Fruit fly (Drosophila melanogaster) whole organism, pupa: Measurements from ENCODE around the gene CG14384.

Experiments used
- CG10348 ChIP-seq: fragments of 200-800 bp; sonication (Bioruptor generic); IDR thresholded peaks from 2 replicates; pipeline ENCODE4 v1.3.6; 2022; ENCODE audit warnings: missing biosample characterization, missing genetic modification characterization
- CG12605 ChIP-seq: fragments of 200-800 bp; sonication (Bioruptor generic); IDR thresholded peaks from 2 replicates; pipeline ENCODE4 v1.3.6; 2022; ENCODE audit warnings: missing biosample characterization, missing genetic modification characterization
- CG13204 ChIP-seq: fragments of 200-800 bp; sonication (Bioruptor generic); optimal IDR thresholded peaks from 2 replicates; lab custom pipeline; 2018; ENCODE audit warnings: missing biosample characterization, mild to moderate bottlenecking, missing genetic modification characterization, moderate library complexity
- CG14655 ChIP-seq: fragments of 200-800 bp; sonication (Bioruptor generic); optimal IDR thresholded peaks from 3 replicates; lab custom pipeline; 2017; ENCODE audit warnings: mild to moderate bottlenecking, missing biosample characterization, missing genetic modification reagents, missing genetic modification characterization
- CG15710 ChIP-seq: fragments of 200-800 bp; sonication (Bioruptor generic); optimal IDR thresholded peaks from 2 replicates; lab custom pipeline; 2018; ENCODE audit warnings: missing biosample characterization, mild to moderate bottlenecking, missing genetic modification characterization, moderate library complexity
- CG17806 ChIP-seq: fragments of 200-800 bp; sonication (Bioruptor generic); optimal IDR thresholded peaks from 2 replicates; lab custom pipeline; 2018; ENCODE audit warnings: missing biosample characterization, mild to moderate bottlenecking, missing genetic modification characterization, moderate library complexity
- CG32121 ChIP-seq: fragments of 200-800 bp; sonication (Bioruptor generic); IDR thresholded peaks from 2 replicates; pipeline ENCODE4 v1.3.6; 2022; ENCODE audit warnings: missing biosample characterization, missing genetic modification characterization
- CG34367 ChIP-seq: fragments of 200-800 bp; sonication (Bioruptor generic); optimal IDR thresholded peaks from 2 replicates; lab custom pipeline; 2018; ENCODE audit warnings: missing biosample characterization, mild to moderate bottlenecking, missing genetic modification characterization
- CG4496 ChIP-seq: fragments of 200-800 bp; sonication (Bioruptor generic); IDR thresholded peaks from 3 replicates; pipeline ENCODE4 v1.3.6; 2022; ENCODE audit warnings: missing biosample characterization, missing genetic modification characterization
- CG8159 ChIP-seq: fragments of 200-800 bp; sonication (Bioruptor generic); optimal IDR thresholded peaks from 3 replicates; lab custom pipeline; 2018; ENCODE audit warnings: missing biosample characterization, mild to moderate bottlenecking, missing genetic modification characterization, moderate library complexity
- CG8301 ChIP-seq: fragments of 200-800 bp; sonication (Bioruptor generic); optimal IDR thresholded peaks from 2 replicates; lab custom pipeline; 2018; ENCODE audit warnings: missing biosample characterization, mild to moderate bottlenecking, missing genetic modification characterization
- CG9948 ChIP-seq: fragments of 200-800 bp; sonication (Bioruptor generic); optimal IDR thresholded peaks from 2 replicates; lab custom pipeline; 2018; ENCODE audit warnings: missing biosample characterization, mild to moderate bottlenecking, missing genetic modification characterization, moderate library complexity
- D1 ChIP-seq: fragments of 200-800 bp; sonication (Bioruptor generic); optimal IDR thresholded peaks from 2 replicates; lab custom pipeline; 2018; ENCODE audit warnings: missing biosample characterization, mild to moderate bottlenecking, missing genetic modification characterization, moderate library complexity
- EcR ChIP-seq: fragments of 200-800 bp; sonication (Bioruptor generic); optimal IDR thresholded peaks from 3 replicates; lab custom pipeline; 2019; ENCODE audit warnings: missing biosample characterization, missing genetic modification characterization, mild to moderate bottlenecking, moderate library complexity, missing genetic modification reagents
- Ets98B ChIP-seq: fragments of 200-800 bp; sonication (Bioruptor generic); IDR thresholded peaks from 2 replicates; pipeline ENCODE4 v1.3.6; 2022; ENCODE audit warnings: missing biosample characterization, missing genetic modification characterization
- Pif1A ChIP-seq: fragments of 200-800 bp; sonication (Bioruptor generic); optimal IDR thresholded peaks from 3 replicates; lab custom pipeline; 2016; ENCODE audit warnings: missing biosample characterization, missing genetic modification characterization
- Pif1B ChIP-seq: fragments of 200-800 bp; sonication (Bioruptor generic); optimal IDR thresholded peaks from 3 replicates; lab custom pipeline; 2016; ENCODE audit warnings: missing biosample characterization, missing genetic modification characterization
- Snoo ChIP-seq: fragments of 200-800 bp; sonication (Bioruptor generic); optimal IDR thresholded peaks from 3 replicates; lab custom pipeline; 2017; ENCODE audit warnings: missing biosample characterization, mild to moderate bottlenecking, missing genetic modification characterization, inconsistent platforms
- fd96Ca ChIP-seq: fragments of 200-800 bp; sonication (Bioruptor generic); IDR thresholded peaks from 3 replicates; pipeline ENCODE4 v1.3.6; 2022; ENCODE audit warnings: missing biosample characterization, missing genetic modification characterization
- gl ChIP-seq: fragments of 200-800 bp; sonication (Bioruptor generic); optimal IDR thresholded peaks from 2 replicates; lab custom pipeline; 2018; ENCODE audit warnings: missing biosample characterization, mild to moderate bottlenecking, missing genetic modification characterization
- rn ChIP-seq: fragments of 200-800 bp; sonication (Bioruptor generic); IDR thresholded peaks from 2 replicates; pipeline ENCODE4 v1.3.6; 2022; ENCODE audit warnings: missing biosample characterization, missing genetic modification characterization

CG14384 gene

DNA sequence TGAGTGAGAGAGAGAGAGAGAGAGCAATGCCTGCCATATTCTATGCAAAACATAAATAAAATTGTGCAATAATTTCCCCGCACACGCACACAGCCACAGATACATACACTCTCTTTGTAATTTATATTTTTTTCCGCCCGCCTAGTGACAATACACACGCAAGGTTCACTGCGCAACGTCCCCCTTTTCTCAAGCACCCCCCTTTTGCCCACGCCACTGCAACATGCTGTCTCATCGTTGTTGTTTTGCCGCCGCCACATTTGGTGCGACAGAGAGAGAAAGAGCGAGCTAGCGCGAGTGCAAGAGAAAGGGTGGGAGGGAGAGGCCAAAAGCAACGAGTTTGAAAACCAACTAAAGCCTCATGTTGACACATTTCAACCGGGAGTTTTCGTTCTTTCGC, 44.8 kb upstream of the CG14384 start:
- TF ChIP-seq CG8159 (peak; percentile 68), Pif1B (GFP tag; lab: Kevin White, UChicago) (peak; percentile 63), CG8301 (tag; lab: Kevin White, UChicago) (peak; percentile 60), CG12605 (GFP tag; lab: Robert Waterston, UW) (peak; percentile 73; the same call in 1 of the 2 replicates), CG17806 (tag; lab: Kevin White, UChicago) (peak; percentile 56), Ets98B (GFP tag; lab: Robert Waterston, UW) (peak; percentile 89), CG13204 (peak; percentile 47), CG32121 (GFP tag; lab: Robert Waterston, UW) (peak; percentile 91), Snoo (tag; lab: Kevin White, UChicago) (peak; percentile 47), EcR (peak; percentile 72), gl (tag; lab: Kevin White, UChicago) (peak; percentile 58), rn (GFP tag; lab: Robert Waterston, UW) (peak; percentile 43; the same call in 1 of the 2 replicates), CG15710 (tag; lab: Kevin White, UChicago) (peak; percentile 65), D1 (no peak), Pif1A (GFP tag; lab: Kevin White, UChicago) (peak; percentile 75), CG34367 (tag; lab: Kevin White, UChicago) (peak; percentile 53), CG4496 (GFP tag; lab: Robert Waterston, UW) (peak; percentile 91), fd96Ca (GFP tag; lab: Robert Waterston, UW) (peak; percentile 90), CG10348 (GFP tag; lab: Robert Waterston, UW) (peak; percentile 48; the same call in 1 of the 2 replicates), CG14655 (GFP tag; lab: Kevin White, UChicago) (no peak), CG9948 (tag; lab: Kevin White, UChicago) (peak; percentile 47)

DNA sequence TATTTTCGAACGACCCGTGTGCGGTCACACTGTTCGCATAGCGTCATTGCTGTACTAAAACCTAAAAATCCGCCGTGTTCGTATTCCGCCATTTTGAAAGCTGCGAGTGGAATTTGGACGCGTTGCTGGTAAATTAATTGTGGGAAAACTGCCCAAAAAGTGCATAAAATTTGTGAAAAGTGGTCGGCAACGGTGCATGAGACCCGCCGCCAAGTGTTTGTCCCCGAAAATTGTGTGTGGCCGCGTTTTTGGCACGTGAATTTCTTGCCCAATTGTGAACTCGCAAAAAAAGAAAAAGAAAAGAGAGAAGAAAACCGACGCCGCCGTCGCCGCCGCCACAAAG, 44.1 kb upstream of the CG14384 start, which contains the start of gene CtBP:
Gene CtBP, plus strand, starts transcription at position 29 of the 343 bp plus-strand sequence.
- TF ChIP-seq CG4496 (GFP tag; lab: Robert Waterston, UW) (peak; percentile 23; the same call in 1 of the 3 replicates), CG12605 (GFP tag; lab: Robert Waterston, UW) (peak; percentile 14; the same call in 1 of the 2 replicates), CG32121 (GFP tag; lab: Robert Waterston, UW) (no peak)

DNA sequence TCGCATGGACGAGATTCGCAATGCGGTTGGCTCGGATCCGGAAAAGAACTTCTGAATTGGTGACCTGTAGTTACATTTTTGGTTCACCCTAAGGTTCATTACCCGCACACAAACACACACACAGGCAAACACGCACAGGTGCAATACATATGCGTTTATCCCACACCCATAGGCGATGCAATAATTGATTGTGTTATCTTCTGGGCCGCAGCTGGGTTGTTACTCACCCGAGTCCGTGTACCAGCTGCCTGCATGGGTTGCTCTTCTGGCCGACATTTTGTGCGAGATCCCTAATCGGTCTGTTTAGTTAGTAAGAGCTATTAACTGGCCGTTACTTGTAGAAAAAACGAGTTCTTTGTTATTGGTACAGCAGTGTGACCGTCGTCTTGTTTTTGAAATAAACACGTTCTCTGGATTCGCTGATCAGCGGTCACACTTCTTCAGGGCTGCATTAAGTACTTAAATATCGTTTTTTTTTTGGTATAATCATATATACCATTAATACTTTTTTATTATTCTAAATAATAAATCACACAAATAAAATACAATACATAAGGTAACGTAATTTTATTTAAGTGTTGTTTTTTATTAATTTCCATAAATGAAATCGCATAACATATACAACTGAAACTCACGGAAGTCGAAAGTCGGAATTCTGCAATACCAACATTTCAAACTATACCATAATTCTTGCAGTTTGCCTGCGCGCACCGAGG, 43.6 kb upstream of the CG14384 start, which contains the start of gene CG8031:
Gene CG8031, minus strand, starts transcription at position 406 of the 716 bp plus-strand sequence.
- no peak for TF ChIP-seq CG12605 (GFP tag; lab: Robert Waterston, UW)
- TF ChIP-seq EcR = peak; percentile 100
- no peak for TF ChIP-seq rn (GFP tag; lab: Robert Waterston, UW)
- peak; percentile 12; the same call in 1 of the 2 replicates for TF ChIP-seq Ets98B (GFP tag; lab: Robert Waterston, UW)
- peak; percentile 99 for TF ChIP-seq CG8159
- TF ChIP-seq fd96Ca (GFP tag; lab: Robert Waterston, UW) = no peak
- TF ChIP-seq CG4496 (GFP tag; lab: Robert Waterston, UW) = 0 out of 3 replicates have a peak, but pooled peaks have one; percentile 29

DNA sequence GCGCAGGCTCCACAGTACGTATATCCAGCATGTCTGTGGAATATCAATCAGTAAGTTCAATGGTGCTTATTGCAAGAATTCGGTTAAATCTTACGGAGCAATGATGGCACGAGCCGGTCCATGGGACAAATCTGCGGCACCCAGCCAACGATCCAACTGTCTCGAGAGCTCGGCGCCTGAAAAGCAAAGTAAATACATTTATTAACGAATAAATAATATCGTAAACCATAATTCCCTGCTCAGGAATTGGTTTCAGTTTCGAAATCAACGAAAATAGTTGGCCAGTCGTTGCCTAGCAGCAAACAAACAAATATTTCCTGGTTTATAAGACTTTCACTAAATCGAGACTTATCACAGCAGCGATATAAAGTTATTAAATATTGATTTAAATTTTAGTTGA, 42.1 kb upstream of the CG14384 start, which contains the start of gene CG11656:
Gene CG11656, plus strand, starts transcription at position 301 of the 400 bp plus-strand sequence.
- TF ChIP-seq fd96Ca (GFP tag; lab: Robert Waterston, UW) (no peak), D1 (no peak), CG15710 (tag; lab: Kevin White, UChicago) (no peak), Pif1A (GFP tag; lab: Kevin White, UChicago) (no peak), CG34367 (tag; lab: Kevin White, UChicago) (no peak), CG10348 (GFP tag; lab: Robert Waterston, UW) (no peak), gl (tag; lab: Kevin White, UChicago) (no peak), CG14655 (GFP tag; lab: Kevin White, UChicago) (no peak), rn (GFP tag; lab: Robert Waterston, UW) (no peak), Ets98B (GFP tag; lab: Robert Waterston, UW) (no peak), CG8301 (tag; lab: Kevin White, UChicago) (no peak), Snoo (tag; lab: Kevin White, UChicago) (no peak), CG12605 (GFP tag; lab: Robert Waterston, UW) (no peak), CG17806 (tag; lab: Kevin White, UChicago) (no peak), CG4496 (GFP tag; lab: Robert Waterston, UW) (no peak), CG13204 (no peak), EcR (no peak), Pif1B (GFP tag; lab: Kevin White, UChicago) (no peak)
- TF ChIP-seq, all 21 proteins: peak for 0

DNA sequence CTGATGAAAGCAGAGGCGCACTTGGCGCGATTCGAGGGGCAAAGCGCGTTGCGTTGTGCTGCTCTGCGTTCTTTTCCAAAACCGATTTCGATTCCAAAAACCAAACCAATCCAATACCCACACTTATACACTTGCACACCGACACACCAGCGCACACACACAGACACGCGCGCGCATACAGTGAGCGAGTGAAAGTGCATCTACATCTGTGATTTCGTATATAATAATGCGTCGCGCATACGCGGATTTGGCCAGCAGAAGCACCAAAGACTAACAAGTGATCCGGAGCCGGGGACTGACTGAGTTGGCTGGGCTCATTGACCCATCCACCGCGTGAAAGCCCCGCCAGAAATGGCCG, 30.7 kb upstream of the CG14384 start:
- no peak for TF ChIP-seq Pif1A (GFP tag; lab: Kevin White, UChicago)
- no peak for TF ChIP-seq CG8301 (tag; lab: Kevin White, UChicago)
- TF ChIP-seq fd96Ca (GFP tag; lab: Robert Waterston, UW) = no peak
- no peak for TF ChIP-seq CG10348 (GFP tag; lab: Robert Waterston, UW)
- TF ChIP-seq CG8159 = no peak
- TF ChIP-seq, all 21 proteins: peak for 0
